Fruit fly (Drosophila melanogaster): Measurements from ENCODE around the gene CG15864.

CG15864 gene

DNA sequence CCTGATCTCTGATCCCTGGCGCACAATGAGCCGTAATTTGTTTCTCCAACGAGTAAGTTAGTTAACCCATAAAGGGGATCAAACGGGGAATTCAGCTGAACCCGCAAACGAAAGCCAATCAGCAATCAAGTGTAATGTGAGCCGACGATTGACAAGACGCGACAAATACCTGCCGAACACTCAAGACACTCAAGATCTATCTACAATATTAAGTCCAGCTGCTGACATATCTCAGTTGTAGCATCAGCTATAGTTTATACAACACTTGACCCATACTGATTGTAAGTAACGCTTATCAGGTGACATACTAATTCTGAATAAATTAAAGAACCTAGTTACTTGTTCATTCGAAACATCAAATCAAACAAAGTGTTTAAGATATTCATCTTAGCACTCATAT, 20.9 kb upstream of the CG15864 start:
- no peak for TF ChIP-seq Nf-YB (GFP tag; optimal IDR thresholded peaks at IDR 0.05)
- no peak for TF ChIP-seq CG8765 (GFP tag; IDR thresholded peaks at IDR 0.05)
- no peak for TF ChIP-seq vnd (GFP tag; IDR thresholded peaks at IDR 0.05; ENCODE audit: partially characterized antibody)
- TF ChIP-seq grn (GFP tag; optimal IDR thresholded peaks at IDR 0.05): peak; percentile 92
- no peak for TF ChIP-seq Adf1 (GFP tag; IDR thresholded peaks at IDR 0.05)
- no peak for TF ChIP-seq NFAT (GFP tag; IDR thresholded peaks at IDR 0.05)

DNA sequence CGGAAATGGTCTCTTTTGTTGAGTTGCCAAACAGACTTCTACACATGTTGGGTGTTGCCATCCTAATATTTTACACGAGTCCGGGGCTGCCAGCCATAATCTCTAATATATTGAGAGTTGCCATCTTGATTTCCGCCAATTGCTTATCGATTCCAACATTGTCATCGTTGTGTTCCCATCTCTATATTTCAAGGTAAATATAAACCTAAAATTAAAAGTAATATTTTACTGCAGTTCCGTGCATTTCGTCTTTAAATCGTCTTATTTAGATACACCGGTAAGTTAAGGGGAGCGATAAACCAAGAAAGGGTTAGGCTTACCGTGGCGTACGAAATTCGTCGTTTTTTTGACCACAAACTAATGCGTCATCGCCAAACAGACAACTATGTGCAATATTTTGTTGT, 14.9 kb upstream of the CG15864 start, which contains the start of gene PolI:
TSS of gene PolI (plus strand) at position 138 of the 404 bp plus-strand sequence.
- peak; percentile 41 for TF ChIP-seq CG10543 (GFP tag; optimal IDR thresholded peaks at IDR 0.05)
- TF ChIP-seq CG4328 (GFP tag; optimal IDR thresholded peaks at IDR 0.05): peak; percentile 6
- peak; percentile 61 for TF ChIP-seq E2f2 (GFP tag; IDR thresholded peaks at IDR 0.05)
- peak; percentile 84 for TF ChIP-seq Med (GFP tag)
- peak; percentile 22 for TF ChIP-seq mirr (GFP tag; optimal IDR thresholded peaks at IDR 0.05)
- TF ChIP-seq trem (tag; optimal IDR thresholded peaks at IDR 0.05): peak; percentile 85
- peak; percentile 24 for TF ChIP-seq CG2202 (tag; optimal IDR thresholded peaks at IDR 0.05)
- TF ChIP-seq CG13424 (tag; optimal IDR thresholded peaks at IDR 0.05): peak; percentile 42
- no peak for TF ChIP-seq CG9609 (GFP tag; optimal IDR thresholded peaks at IDR 0.05)
- TF ChIP-seq CG14860 (GFP tag; IDR thresholded peaks at IDR 0.05; ENCODE audit: partially characterized antibody): no peak
- TF ChIP-seq CG7745 (tag; optimal IDR thresholded peaks at IDR 0.05): no peak
- peak; percentile 91 for TF ChIP-seq CG4617 (GFP tag; optimal IDR thresholded peaks at IDR 0.05; ENCODE audit: borderline replicate concordance)
- TF ChIP-seq Bgb (GFP tag; IDR thresholded peaks at IDR 0.05; ENCODE audit: partially characterized antibody): peak; percentile 54; the same call in 1 of the 2 replicates
- TF ChIP-seq NC2α (GFP tag; optimal IDR thresholded peaks at IDR 0.05): peak; percentile 20
- peak; percentile 11 for TF ChIP-seq salm (tag; optimal IDR thresholded peaks at IDR 0.05)
- peak; percentile 36 for TF ChIP-seq zen (tag; optimal IDR thresholded peaks at IDR 0.05)
- TF ChIP-seq CG8089 (GFP tag; optimal IDR thresholded peaks at IDR 0.05): no peak
- peak; percentile 28 for TF ChIP-seq jumu (GFP tag; optimal IDR thresholded peaks at IDR 0.05)
- peak; percentile 41 for TF ChIP-seq CoRest (tag; optimal IDR thresholded peaks at IDR 0.05)
- TF ChIP-seq CG15696 (tag; optimal IDR thresholded peaks at IDR 0.05): peak; percentile 35
- peak; percentile 53; the same call in 2 of the 3 replicates for TF ChIP-seq knrl (GFP tag; IDR thresholded peaks at IDR 0.05; ENCODE audit: partially characterized antibody)
- TF ChIP-seq Hr3 (GFP tag; optimal IDR thresholded peaks at IDR 0.05): no peak
- TF ChIP-seq CG15073 (GFP tag; optimal IDR thresholded peaks at IDR 0.05): no peak
- TF ChIP-seq fd102C (GFP tag; optimal IDR thresholded peaks at IDR 0.05): no peak
- TF ChIP-seq CG17829 (tag; optimal IDR thresholded peaks at IDR 0.05): peak; percentile 44
- peak; percentile 36 for TF ChIP-seq nmo (GFP tag; optimal IDR thresholded peaks at IDR 0.05)
- no peak for TF ChIP-seq CG6854 (GFP tag; optimal IDR thresholded peaks at IDR 0.05)
- peak; percentile 23 for TF ChIP-seq CG31365 (tag; optimal IDR thresholded peaks at IDR 0.05)
- TF ChIP-seq CG8290 (GFP tag; optimal IDR thresholded peaks at IDR 0.05): no peak
- peak in 1 of 2 experiments; percentile 72 for TF ChIP-seq CG8290 (tag; optimal IDR thresholded peaks at IDR 0.05)
- TF ChIP-seq org-1 (GFP tag; optimal IDR thresholded peaks at IDR 0.05): no peak
- no peak for TF ChIP-seq CG31224 (GFP tag; IDR thresholded peaks at IDR 0.05)
- no peak for TF ChIP-seq ssp (GFP tag; IDR thresholded peaks at IDR 0.05)
- peak; percentile 41 for TF ChIP-seq luna (GFP tag; optimal IDR thresholded peaks at IDR 0.05)
- no peak for TF ChIP-seq CG6254 (GFP tag; optimal IDR thresholded peaks at IDR 0.05)
- no peak for TF ChIP-seq tup (GFP tag; optimal IDR thresholded peaks at IDR 0.05)
- TF ChIP-seq CG9932 (GFP tag; IDR thresholded peaks at IDR 0.05): peak; percentile 62
- no peak for TF ChIP-seq tgo (GFP tag; IDR thresholded peaks at IDR 0.05)
- TF ChIP-seq oc (tag; optimal IDR thresholded peaks at IDR 0.05): peak; percentile 7
- no peak for TF ChIP-seq CG32767 (GFP tag; IDR thresholded peaks at IDR 0.05)
- TF ChIP-seq NK7.1 (GFP tag; optimal IDR thresholded peaks at IDR 0.05): no peak
- TF ChIP-seq Camta (GFP tag; optimal IDR thresholded peaks at IDR 0.05): peak; percentile 19
- no peak for TF ChIP-seq cad (GFP tag; optimal IDR thresholded peaks at IDR 0.05)
- no peak for TF ChIP-seq CG18262 (tag; optimal IDR thresholded peaks at IDR 0.05)
